Worm (Caenorhabditis elegans) whole organism, L4 larva: ENCODE data around the gene smrd-1.

Source experiments
- ces-1 ChIP-seq: fragments of 150-350 bp; sonication (generic microtip); optimal IDR thresholded peaks from 4 replicates; lab custom pipeline; 2014; ENCODE audit warnings: missing biosample characterization, missing genetic modification reagents, missing genetic modification characterization
- jun-1 ChIP-seq: fragments of 150-350 bp; optimal IDR thresholded peaks from 2 replicates; lab custom pipeline; 2014; ENCODE audit warnings: missing biosample characterization, missing genetic modification reagents, missing genetic modification characterization
- nhr-111 ChIP-seq: fragments of 200-800 bp; sonication (Bioruptor generic); optimal IDR thresholded peaks from 2 replicates; lab custom pipeline; 2018; ENCODE audit warnings: mild to moderate bottlenecking, missing genetic modification characterization, missing compliant biosample characterization
- nhr-6 ChIP-seq: fragments of 150-350 bp; optimal IDR thresholded peaks from 2 replicates; lab custom pipeline; 2014; ENCODE audit warnings: missing biosample characterization, missing genetic modification characterization
- nhr-77 ChIP-seq: fragments of 150-350 bp; optimal IDR thresholded peaks from 2 replicates; lab custom pipeline; 2014; ENCODE audit warnings: missing biosample characterization, missing genetic modification characterization
- unc-39 ChIP-seq: sonication (generic microtip); optimal IDR thresholded peaks from 2 replicates; lab custom pipeline; 2017; ENCODE audit warnings: missing biosample characterization, missing genetic modification characterization

DNA sequence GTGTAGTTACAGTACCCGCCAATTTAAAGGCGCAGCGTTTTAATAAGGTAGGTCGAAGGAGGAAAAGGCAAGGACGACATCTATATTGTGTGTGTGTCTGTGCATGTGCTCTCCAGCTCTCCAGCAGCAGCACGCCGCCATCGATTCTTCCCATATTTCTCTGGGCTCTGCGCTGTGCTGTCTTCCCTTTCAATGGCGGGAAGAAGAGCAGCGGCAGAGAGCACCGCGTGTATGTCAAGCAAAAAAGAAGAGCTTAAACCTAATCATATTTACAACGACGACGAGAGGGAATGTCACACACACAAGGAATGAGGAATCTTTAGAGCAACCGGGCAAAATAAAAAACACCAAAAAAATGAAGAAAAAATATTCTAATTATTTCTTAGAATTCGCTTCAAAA lies 36.9 kb downstream of the smrd-1 start:
- no peak for TF ChIP-seq nhr-111
- no peak for TF ChIP-seq nhr-77 (tag; lab: Kevin White, UChicago)
- no peak for TF ChIP-seq jun-1 (tag; lab: Kevin White, UChicago)
- no peak for TF ChIP-seq unc-39 (tag; lab: Kevin White, UChicago)
- no peak for TF ChIP-seq nhr-6 (tag; lab: Kevin White, UChicago)
- no peak for TF ChIP-seq ces-1 (GFP tag; lab: Kevin White, UChicago)
